Worm (Caenorhabditis elegans) whole organism, L2 larva: ENCODE measurements around the gene C17E7.9.

Experiments
- F13H6.1 ChIP-seq: sonication (generic microtip); optimal IDR thresholded peaks from 2 replicates; lab custom pipeline; 2016; ENCODE audit warnings: missing genetic modification characterization, missing compliant biosample characterization
- ama-1 ChIP-seq: fragments of 150-350 bp; optimal IDR thresholded peaks from 2 replicates; lab custom pipeline; 2018; ENCODE audit warnings: inconsistent platforms
- dmd-4 ChIP-seq: sonication (generic microtip); optimal IDR thresholded peaks from 2 replicates; lab custom pipeline; 2017; ENCODE audit warnings: missing biosample characterization, missing genetic modification characterization
- egl-27 ChIP-seq: sonication (generic microtip); optimal IDR thresholded peaks from 3 replicates; lab custom pipeline; 2017; ENCODE audit warnings: missing biosample characterization, missing genetic modification reagents, missing genetic modification characterization
- lin-39 ChIP-seq: fragments of 150-350 bp; optimal IDR thresholded peaks from 2 replicates; lab custom pipeline; 2014; ENCODE audit warnings: missing biosample characterization, missing genetic modification reagents, missing genetic modification characterization
- lsy-2 ChIP-seq, 2 experiments: fragments of 150-350 bp in 1 of 2; sonication (generic microtip) in 1 of 2; optimal IDR thresholded peaks; 2 replicates each; lab custom pipeline; 2014 to 2017; ENCODE audit warnings: missing biosample characterization in 2 of 2, missing genetic modification characterization in 2 of 2
- mdl-1 ChIP-seq, 2 experiments: fragments of 150-350 bp in 1 of 2; sonication (generic microtip) in 1 of 2; optimal IDR thresholded peaks; 2 replicates each; lab custom pipeline; 2017; ENCODE audit warnings: missing biosample characterization in 2 of 2, missing genetic modification characterization in 2 of 2
- nhr-23 ChIP-seq: fragments of 150-350 bp; optimal IDR thresholded peaks from 2 replicates; lab custom pipeline; 2014; ENCODE audit warnings: missing biosample characterization, missing genetic modification reagents, missing genetic modification characterization
- skn-1 ChIP-seq: sonication (generic microtip); optimal IDR thresholded peaks from 2 replicates; lab custom pipeline; 2017; ENCODE audit warnings: missing biosample characterization, missing genetic modification characterization
- unc-62 ChIP-seq: fragments of 150-350 bp; optimal IDR thresholded peaks from 2 replicates; lab custom pipeline; 2014; ENCODE audit warnings: missing biosample characterization, missing genetic modification reagents, missing genetic modification characterization

DNA sequence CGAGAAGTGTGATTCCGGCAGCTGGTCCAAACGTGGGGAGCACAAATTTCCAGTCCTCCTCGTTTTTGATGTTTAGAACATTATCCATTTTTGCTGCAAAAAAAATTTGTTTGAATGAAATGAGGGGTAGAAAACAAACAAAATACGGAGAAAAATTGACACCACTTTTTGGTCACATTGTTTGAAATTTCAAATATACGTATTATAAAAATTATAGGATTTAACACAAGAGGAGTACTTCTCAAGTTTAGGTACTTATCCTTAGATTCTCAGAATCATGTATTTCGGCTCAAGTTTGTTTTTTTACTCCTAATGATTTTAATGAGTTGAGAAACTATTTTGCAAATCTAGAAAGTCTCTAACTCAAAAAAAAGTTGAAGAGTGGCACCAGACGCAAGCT, 1.3 kb upstream of the C17E7.9 start, which contains the start of gene C17E7.12:
- no peak for TF ChIP-seq unc-62 (GFP tag; lab: Kevin White, UChicago)
- TF ChIP-seq nhr-23 (tag; lab: Kevin White, UChicago), result no peak
- no peak for TF ChIP-seq egl-27 (tag; lab: Kevin White, UChicago)
- TF ChIP-seq dmd-4, result no peak
- TF ChIP-seq lin-39 (tag; lab: Kevin White, UChicago), result no peak
- no peak for TF ChIP-seq lsy-2 (tag; optimal IDR thresholded peaks at IDR 0.05; lab: Kevin White, UChicago)
- no peak for TF ChIP-seq F13H6.1 (tag; lab: Kevin White, UChicago)
- no peak for TF ChIP-seq skn-1 (tag; lab: Kevin White, UChicago)
- TF ChIP-seq ama-1, result no peak
- TF ChIP-seq mdl-1 (tag; optimal IDR thresholded peaks at IDR 0.05; lab: Kevin White, UChicago), result no peak
